Fruit fly (Drosophila melanogaster) whole organism, prepupa: Measurements from ENCODE around the gene VhaAC39-2.

Source experiments
- Blimp-1 ChIP-seq: fragments of 200-800 bp; sonication (Bioruptor generic); optimal IDR thresholded peaks from 3 replicates; lab custom pipeline; 2017; ENCODE audit warnings: missing biosample characterization, missing genetic modification characterization, mild to moderate bottlenecking, moderate library complexity, missing genetic modification reagents
- CG10631 ChIP-seq: fragments of 200-800 bp; sonication (Bioruptor generic); optimal IDR thresholded peaks from 2 replicates; lab custom pipeline; 2016; ENCODE audit warnings: missing biosample characterization, missing genetic modification characterization
- CG11294 ChIP-seq: fragments of 200-800 bp; sonication (Bioruptor generic); IDR thresholded peaks from 2 replicates; pipeline ENCODE4 v1.3.6; 2022; ENCODE audit warnings: missing biosample characterization, missing genetic modification characterization
- CG11762 ChIP-seq: fragments of 200-800 bp; sonication (Bioruptor generic); optimal IDR thresholded peaks from 3 replicates; lab custom pipeline; 2016; ENCODE audit warnings: missing biosample characterization, missing genetic modification characterization; ENCODE audit not compliant: insufficient read depth
- CG11902 ChIP-seq: fragments of 200-800 bp; sonication (Bioruptor generic); optimal IDR thresholded peaks from 3 replicates; lab custom pipeline; 2016; ENCODE audit warnings: missing biosample characterization, missing genetic modification characterization
- CG1621 ChIP-seq: fragments of 200-800 bp; sonication (Bioruptor generic); optimal IDR thresholded peaks from 3 replicates; lab custom pipeline; 2018; ENCODE audit warnings: missing biosample characterization, mild to moderate bottlenecking, missing genetic modification characterization
- CG3032 ChIP-seq: fragments of 200-800 bp; optimal IDR thresholded peaks from 2 replicates; lab custom pipeline; 2019; ENCODE audit warnings: missing biosample characterization, mild to moderate bottlenecking, missing genetic modification characterization, moderate library complexity
- CG31627 ChIP-seq: fragments of 200-800 bp; sonication (Bioruptor generic); optimal IDR thresholded peaks from 3 replicates; lab custom pipeline; 2016; ENCODE audit warnings: missing biosample characterization, missing genetic modification characterization
- CG32006 ChIP-seq: fragments of 200-800 bp; sonication (Bioruptor generic); optimal IDR thresholded peaks from 3 replicates; lab custom pipeline; 2017; ENCODE audit warnings: missing biosample characterization, mild to moderate bottlenecking, missing genetic modification characterization
- CG34406 ChIP-seq: fragments of 200-800 bp; sonication (Bioruptor generic); optimal IDR thresholded peaks from 3 replicates; lab custom pipeline; 2016; ENCODE audit warnings: missing biosample characterization, missing genetic modification characterization
- CG3919 ChIP-seq: fragments of 200-800 bp; sonication (Bioruptor generic); optimal IDR thresholded peaks from 3 replicates; lab custom pipeline; 2016; ENCODE audit warnings: missing biosample characterization, missing genetic modification characterization
- CG4318 ChIP-seq: fragments of 200-800 bp; sonication (Bioruptor generic); optimal IDR thresholded peaks from 3 replicates; lab custom pipeline; 2017; ENCODE audit warnings: missing biosample characterization, mild to moderate bottlenecking, missing genetic modification characterization
- CG6163 ChIP-seq: fragments of 200-800 bp; sonication (Bioruptor generic); IDR thresholded peaks from 3 replicates; pipeline ENCODE4 v1.3.6; 2022; ENCODE audit warnings: missing biosample characterization, missing genetic modification characterization
- CG6792 ChIP-seq: fragments of 200-800 bp; sonication (Bioruptor generic); optimal IDR thresholded peaks from 3 replicates; lab custom pipeline; 2016; ENCODE audit warnings: missing biosample characterization, missing genetic modification characterization
- CG6808 ChIP-seq: fragments of 200-800 bp; sonication (Bioruptor generic); optimal IDR thresholded peaks from 3 replicates; lab custom pipeline; 2017; ENCODE audit warnings: missing biosample characterization, missing genetic modification characterization, mild to moderate bottlenecking, moderate library complexity, missing genetic modification reagents
- CG6854 ChIP-seq: fragments of 200-800 bp; sonication (Bioruptor generic); optimal IDR thresholded peaks from 2 replicates; lab custom pipeline; 2017; ENCODE audit warnings: missing biosample characterization, mild to moderate bottlenecking, missing genetic modification characterization
- CG7368 ChIP-seq: fragments of 200-800 bp; sonication (Bioruptor generic); optimal IDR thresholded peaks from 3 replicates; lab custom pipeline; 2016; ENCODE audit warnings: missing biosample characterization, missing genetic modification characterization
- CG8119 ChIP-seq: fragments of 200-800 bp; sonication (Bioruptor generic); IDR thresholded peaks from 3 replicates; pipeline ENCODE4 v1.3.6; 2022; ENCODE audit warnings: missing biosample characterization, missing genetic modification characterization
- CG8319 ChIP-seq: fragments of 200-800 bp; sonication (Bioruptor generic); optimal IDR thresholded peaks from 3 replicates; lab custom pipeline; 2016; ENCODE audit warnings: missing biosample characterization, missing genetic modification characterization
- CG8632 ChIP-seq: fragments of 200-800 bp; sonication (Bioruptor generic); optimal IDR thresholded peaks from 3 replicates; lab custom pipeline; 2016; ENCODE audit warnings: missing biosample characterization, missing genetic modification characterization
- CG9139 ChIP-seq: fragments of 200-800 bp; sonication (Bioruptor generic); optimal IDR thresholded peaks from 3 replicates; lab custom pipeline; 2017; ENCODE audit warnings: missing biosample characterization, mild to moderate bottlenecking, missing genetic modification characterization
- Eip75B ChIP-seq: fragments of 200-800 bp; sonication (Bioruptor generic); optimal IDR thresholded peaks from 3 replicates; lab custom pipeline; 2016; ENCODE audit warnings: missing biosample characterization, missing genetic modification characterization
- Eip78C ChIP-seq: fragments of 200-800 bp; sonication (Bioruptor generic); peaks from one replicate; lab custom pipeline; 2016; ENCODE audit warnings: missing biosample characterization, missing genetic modification characterization
- Ets21C ChIP-seq: fragments of 200-800 bp; sonication (Bioruptor generic); optimal IDR thresholded peaks from 3 replicates; lab custom pipeline; 2016; ENCODE audit warnings: missing biosample characterization, missing genetic modification characterization
- Ets96B ChIP-seq: fragments of 200-800 bp; optimal IDR thresholded peaks from 2 replicates; lab custom pipeline; 2019; ENCODE audit warnings: missing biosample characterization, mild to moderate bottlenecking, missing genetic modification characterization, moderate library complexity
- Gug ChIP-seq: fragments of 200-800 bp; sonication (Bioruptor generic); IDR thresholded peaks from 2 replicates; pipeline ENCODE4 v1.3.6; 2022; ENCODE audit warnings: missing biosample characterization, missing genetic modification characterization
- Hr39 ChIP-seq: fragments of 200-800 bp; sonication (Bioruptor generic); optimal IDR thresholded peaks from 2 replicates; lab custom pipeline; 2016; ENCODE audit warnings: missing biosample characterization, missing genetic modification characterization
- Hr4 ChIP-seq: fragments of 200-800 bp; sonication (Bioruptor generic); optimal IDR thresholded peaks from 3 replicates; lab custom pipeline; 2016; ENCODE audit warnings: missing biosample characterization, missing genetic modification characterization
- Lpt ChIP-seq: fragments of 200-800 bp; sonication (Bioruptor generic); optimal IDR thresholded peaks from 3 replicates; lab custom pipeline; 2016; ENCODE audit warnings: missing biosample characterization, missing genetic modification characterization
- Met ChIP-seq: fragments of 200-800 bp; sonication (Bioruptor generic); optimal IDR thresholded peaks from 3 replicates; lab custom pipeline; 2016; ENCODE audit warnings: missing biosample characterization, missing genetic modification characterization
- OdsH ChIP-seq: fragments of 200-800 bp; sonication (Bioruptor generic); optimal IDR thresholded peaks from 3 replicates; lab custom pipeline; 2016; ENCODE audit warnings: missing biosample characterization, missing genetic modification characterization
- Smox ChIP-seq: fragments of 200-800 bp; sonication (Bioruptor generic); optimal IDR thresholded peaks from 3 replicates; lab custom pipeline; 2016; ENCODE audit warnings: missing biosample characterization, missing genetic modification characterization
- Sox102F ChIP-seq: fragments of 200-800 bp; sonication (Bioruptor generic); optimal IDR thresholded peaks from 2 replicates; lab custom pipeline; 2016; ENCODE audit warnings: missing biosample characterization, mild to moderate bottlenecking, missing genetic modification characterization
- Sox14 ChIP-seq: fragments of 200-800 bp; sonication (Bioruptor generic); optimal IDR thresholded peaks from 3 replicates; lab custom pipeline; 2016; ENCODE audit warnings: missing biosample characterization, missing genetic modification characterization
- Sox15 ChIP-seq: fragments of 200-800 bp; sonication (Bioruptor generic); optimal IDR thresholded peaks from 3 replicates; lab custom pipeline; 2016; ENCODE audit warnings: missing biosample characterization, missing genetic modification characterization
- achi ChIP-seq: fragments of 200-800 bp; sonication (Bioruptor generic); optimal IDR thresholded peaks from 3 replicates; lab custom pipeline; 2016; ENCODE audit warnings: missing biosample characterization, missing genetic modification characterization
- acj6 ChIP-seq: fragments of 200-800 bp; sonication (Bioruptor generic); optimal IDR thresholded peaks from 3 replicates; lab custom pipeline; 2016; ENCODE audit warnings: missing biosample characterization, missing genetic modification characterization
- cyc ChIP-seq: fragments of 200-800 bp; sonication (Bioruptor generic); optimal IDR thresholded peaks from 3 replicates; lab custom pipeline; 2016; ENCODE audit warnings: missing biosample characterization, missing genetic modification characterization
- dac ChIP-seq: fragments of 200-800 bp; sonication (Bioruptor generic); optimal IDR thresholded peaks from 2 replicates; lab custom pipeline; 2017; ENCODE audit warnings: missing biosample characterization, mild to moderate bottlenecking, missing genetic modification characterization
- dsx ChIP-seq: fragments of 200-800 bp; optimal IDR thresholded peaks from 3 replicates; lab custom pipeline; 2019; ENCODE audit warnings: missing biosample characterization, mild to moderate bottlenecking, missing genetic modification characterization, moderate library complexity; ENCODE audit not compliant: poor library complexity, severe bottlenecking
- eg ChIP-seq: fragments of 200-800 bp; sonication (Bioruptor generic); IDR thresholded peaks from 3 replicates; pipeline ENCODE4 v1.3.6; 2022; ENCODE audit warnings: missing biosample characterization, missing genetic modification characterization
- esn ChIP-seq: fragments of 200-800 bp; sonication (Bioruptor generic); optimal IDR thresholded peaks from 2 replicates; lab custom pipeline; 2016; ENCODE audit warnings: missing biosample characterization, mild to moderate bottlenecking, missing genetic modification characterization, moderate library complexity
- fd59A ChIP-seq: fragments of 200-800 bp; sonication (Bioruptor generic); optimal IDR thresholded peaks from 2 replicates; lab custom pipeline; 2017; ENCODE audit warnings: missing biosample characterization, mild to moderate bottlenecking, missing genetic modification characterization, missing genetic modification reagents
- fd85E ChIP-seq: fragments of 200-800 bp; sonication (Bioruptor generic); optimal IDR thresholded peaks from 3 replicates; lab custom pipeline; 2016; ENCODE audit warnings: missing biosample characterization, missing genetic modification characterization
- lz ChIP-seq: fragments of 200-800 bp; sonication (Bioruptor generic); optimal IDR thresholded peaks from 3 replicates; lab custom pipeline; 2016; ENCODE audit warnings: missing biosample characterization, missing genetic modification characterization
- pdm3 ChIP-seq: fragments of 200-800 bp; sonication (Bioruptor generic); optimal IDR thresholded peaks from 3 replicates; lab custom pipeline; 2016; ENCODE audit warnings: missing biosample characterization, missing genetic modification characterization
- salr ChIP-seq, 2 experiments: fragments of 200-800 bp; sonication (Bioruptor generic); optimal IDR thresholded peaks; 3 replicates each; lab custom pipeline; 2016 to 2018; ENCODE audit warnings: missing biosample characterization in 2 of 2, missing genetic modification characterization in 2 of 2, mild to moderate bottlenecking in 1 of 2
- spab ChIP-seq: fragments of 200-800 bp; sonication (Bioruptor generic); optimal IDR thresholded peaks from 2 replicates; lab custom pipeline; 2017; ENCODE audit warnings: missing biosample characterization, mild to moderate bottlenecking, missing genetic modification characterization, missing genetic modification reagents
- ss ChIP-seq, 2 experiments: fragments of 200-800 bp; sonication (Bioruptor generic); optimal IDR thresholded peaks; 2 replicates in 1 of 2; 3 replicates in 1 of 2; lab custom pipeline; 2017 to 2018; ENCODE audit warnings: mild to moderate bottlenecking in 2 of 2, missing biosample characterization in 2 of 2, missing genetic modification characterization in 2 of 2, moderate library complexity in 1 of 2
- svp ChIP-seq: fragments of 200-800 bp; sonication (Bioruptor generic); peaks from one replicate; lab custom pipeline; 2016; ENCODE audit warnings: missing biosample characterization, missing genetic modification characterization
- topi ChIP-seq: fragments of 200-800 bp; sonication (Bioruptor generic); optimal IDR thresholded peaks from 3 replicates; lab custom pipeline; 2016; ENCODE audit warnings: missing biosample characterization, missing genetic modification characterization
- vri ChIP-seq: fragments of 200-800 bp; sonication (Bioruptor generic); optimal IDR thresholded peaks from 3 replicates; lab custom pipeline; 2016; ENCODE audit warnings: missing biosample characterization, mild to moderate bottlenecking, missing genetic modification characterization

Gene VhaAC39-2

dm6 chr3R:23156865-23157515 lies 2.1 kb downstream of the VhaAC39-2 start:
- TF ChIP-seq dac, result no peak
- TF ChIP-seq CG8119 (GFP tag; lab: Robert Waterston, UW), result peak; percentile 49; the same call in 2 of the 3 replicates
- peak; percentile 59 for TF ChIP-seq Eip78C (GFP tag; lab: Kevin White, UChicago)
- TF ChIP-seq CG11762, result no peak
- peak; percentile 29 for TF ChIP-seq Ets96B (tag; lab: Kevin White, UChicago)
- TF ChIP-seq fd59A (GFP tag; lab: Kevin White, UChicago), result peak; percentile 6
- TF ChIP-seq Eip75B (GFP tag; lab: Kevin White, UChicago), result no peak
- TF ChIP-seq CG32006, result peak; percentile 29
- 0 out of 2 replicates have a peak, but pooled peaks have one; percentile 24 for TF ChIP-seq Gug (GFP tag; lab: Robert Waterston, UW)
- no peak for TF ChIP-seq esn (GFP tag; lab: Kevin White, UChicago)
- TF ChIP-seq cyc (GFP tag; lab: Kevin White, UChicago), result no peak
- TF ChIP-seq Blimp-1 (GFP tag; lab: Kevin White, UChicago), result peak; percentile 95
- TF ChIP-seq achi (GFP tag; lab: Kevin White, UChicago), result peak; percentile 7
- peak; percentile 14 for TF ChIP-seq CG3919 (GFP tag; lab: Kevin White, UChicago)
- TF ChIP-seq Hr4 (GFP tag; lab: Kevin White, UChicago), result no peak
- no peak for TF ChIP-seq salr (GFP tag; optimal IDR thresholded peaks at IDR 0.05; lab: Kevin White, UChicago)
- TF ChIP-seq vri, result no peak
- TF ChIP-seq CG9139 (GFP tag; lab: Kevin White, UChicago), result no peak
- TF ChIP-seq CG11902, result no peak
- TF ChIP-seq spab (GFP tag; lab: Kevin White, UChicago), result peak; percentile 27
- no peak for TF ChIP-seq Ets21C
- TF ChIP-seq Smox, result no peak
- TF ChIP-seq OdsH (GFP tag; lab: Kevin White, UChicago), result no peak
- no peak for TF ChIP-seq CG7368 (GFP tag; lab: Kevin White, UChicago)
- TF ChIP-seq dsx, result peak; percentile 73
- TF ChIP-seq Sox102F (GFP tag; lab: Kevin White, UChicago), result no peak
- TF ChIP-seq CG6808 (GFP tag; lab: Kevin White, UChicago), result peak; percentile 45
- TF ChIP-seq lz (GFP tag; lab: Kevin White, UChicago), result no peak
- TF ChIP-seq CG8319 (GFP tag; lab: Kevin White, UChicago), result peak; percentile 92
- peak; percentile 33 for TF ChIP-seq CG3032 (tag; lab: Kevin White, UChicago)
- TF ChIP-seq Lpt (GFP tag; lab: Kevin White, UChicago), result no peak
- TF ChIP-seq CG31627 (GFP tag; lab: Kevin White, UChicago), result no peak
- TF ChIP-seq CG1621 (tag; lab: Kevin White, UChicago), result peak; percentile 6
- TF ChIP-seq pdm3 (GFP tag; lab: Kevin White, UChicago), result no peak
- no peak for TF ChIP-seq CG6792 (GFP tag; lab: Kevin White, UChicago)
- TF ChIP-seq CG6163 (GFP tag; lab: Robert Waterston, UW), result peak; percentile 67
- no peak for TF ChIP-seq topi (GFP tag; lab: Kevin White, UChicago)
- peak; percentile 60 to 75 for TF ChIP-seq ss (GFP tag; optimal IDR thresholded peaks at IDR 0.05; lab: Kevin White, UChicago)
- no peak for TF ChIP-seq CG4318 (GFP tag; lab: Kevin White, UChicago)
- TF ChIP-seq Met, result no peak
- no peak for TF ChIP-seq CG34406 (GFP tag; lab: Kevin White, UChicago)
- peak; percentile 93 for TF ChIP-seq svp (GFP tag; lab: Kevin White, UChicago)
- no peak for TF ChIP-seq CG10631 (GFP tag; lab: Kevin White, UChicago)
- peak; percentile 5 for TF ChIP-seq fd85E (GFP tag; lab: Kevin White, UChicago)
- no peak for TF ChIP-seq CG8632 (GFP tag; lab: Kevin White, UChicago)
- TF ChIP-seq CG6854 (GFP tag; lab: Kevin White, UChicago), result peak; percentile 50
- no peak for TF ChIP-seq Sox15 (GFP tag; lab: Kevin White, UChicago)
- no peak for TF ChIP-seq acj6
- TF ChIP-seq Hr39 (GFP tag; lab: Kevin White, UChicago), result no peak
- TF ChIP-seq CG11294, result no peak
- no peak for TF ChIP-seq Sox14
- TF ChIP-seq eg (GFP tag; lab: Robert Waterston, UW), result no peak; the same call in 2 of the 3 replicates
